Worm (Caenorhabditis elegans) whole organism, young adult: ENCODE results near the gene C28G1.2.

ENCODE experiments used
- B0261.1 ChIP-seq: sonication (generic microtip); optimal IDR thresholded peaks from 2 replicates; lab custom pipeline; 2016; ENCODE audit warnings: mild to moderate bottlenecking, missing genetic modification characterization, moderate library complexity, missing compliant biosample characterization
- D2030.7 ChIP-seq: fragments of 200-800 bp; sonication (Bioruptor generic); IDR thresholded peaks from 2 replicates; pipeline ENCODE4 v1.3.6; 2022; ENCODE audit warnings: missing genetic modification reagents, missing genetic modification characterization, missing compliant biosample characterization
- F10E7.11 ChIP-seq: sonication (generic microtip); optimal IDR thresholded peaks from 2 replicates; lab custom pipeline; 2017; ENCODE audit warnings: mild to moderate bottlenecking, missing genetic modification characterization, moderate library complexity, missing compliant biosample characterization
- F22D6.2 ChIP-seq: sonication (generic microtip); optimal IDR thresholded peaks from 2 replicates; lab custom pipeline; 2016; ENCODE audit warnings: mild to moderate bottlenecking, missing genetic modification characterization, missing compliant biosample characterization
- T26A5.8 ChIP-seq: sonication (generic microtip); optimal IDR thresholded peaks from 2 replicates; lab custom pipeline; 2016; ENCODE audit warnings: missing genetic modification characterization, missing compliant biosample characterization
- Y53G8AR.9 ChIP-seq: fragments of 200-800 bp; sonication (Bioruptor generic); conservative IDR thresholded peaks from 2 replicates; pipeline ENCODE4 v1.3.6; 2022; ENCODE audit warnings: missing genetic modification reagents, missing genetic modification characterization, missing compliant biosample characterization
- Y56A3A.18 ChIP-seq: fragments of 200-800 bp; sonication (Bioruptor generic); IDR thresholded peaks from 2 replicates; pipeline ENCODE4 v1.3.6; 2022; ENCODE audit warnings: missing genetic modification reagents, missing genetic modification characterization, missing compliant biosample characterization
- akir-1 ChIP-seq: fragments of 200-800 bp; sonication (Bioruptor generic); optimal IDR thresholded peaks from 2 replicates; lab custom pipeline; 2018; ENCODE audit warnings: mild to moderate bottlenecking, missing genetic modification characterization, moderate library complexity, missing compliant biosample characterization
- atf-7 ChIP-seq: sonication (generic microtip); optimal IDR thresholded peaks from 2 replicates; lab custom pipeline; 2017; ENCODE audit warnings: mild to moderate bottlenecking, missing genetic modification characterization, missing compliant biosample characterization
- attf-3 ChIP-seq: fragments of 200-800 bp; sonication (Bioruptor generic); conservative IDR thresholded peaks from 2 replicates; pipeline ENCODE4 v1.3.6; 2022; ENCODE audit warnings: missing genetic modification reagents, missing genetic modification characterization, missing compliant biosample characterization
- bed-2 ChIP-seq: fragments of 200-800 bp; sonication (Bioruptor generic); IDR thresholded peaks from 2 replicates; pipeline ENCODE4 v1.3.6; 2022; ENCODE audit warnings: missing genetic modification reagents, missing genetic modification characterization, missing compliant biosample characterization
- cebp-2 ChIP-seq: fragments of 200-800 bp; sonication (Bioruptor generic); IDR thresholded peaks from 2 replicates; pipeline ENCODE4 v1.3.6; 2022; ENCODE audit warnings: missing genetic modification characterization, missing compliant biosample characterization
- ceh-100 ChIP-seq: fragments of 200-800 bp; sonication (Bioruptor generic); IDR thresholded peaks from 2 replicates; pipeline ENCODE4 v1.3.6; 2022; ENCODE audit warnings: missing genetic modification reagents, missing genetic modification characterization, missing compliant biosample characterization
- ceh-40 ChIP-seq: fragments of 200-800 bp; sonication (Bioruptor generic); IDR thresholded peaks from 2 replicates; pipeline ENCODE4 v1.3.6; 2022; ENCODE audit warnings: missing genetic modification characterization, missing compliant biosample characterization
- efl-1 ChIP-seq: fragments of 150-350 bp; optimal IDR thresholded peaks from 2 replicates; lab custom pipeline; 2014; ENCODE audit warnings: missing biosample characterization, missing genetic modification reagents, missing genetic modification characterization
- egl-18 ChIP-seq: fragments of 200-800 bp; sonication (Bioruptor generic); IDR thresholded peaks from 2 replicates; pipeline ENCODE4 v1.3.6; 2022; ENCODE audit warnings: missing genetic modification reagents, missing genetic modification characterization, missing compliant biosample characterization
- egl-44 ChIP-seq: fragments of 200-800 bp; sonication (Bioruptor generic); IDR thresholded peaks from 2 replicates; pipeline ENCODE4 v1.3.6; 2022; ENCODE audit warnings: missing genetic modification reagents, missing genetic modification characterization, missing compliant biosample characterization
- egrh-3 ChIP-seq: fragments of 200-800 bp; sonication (Bioruptor generic); IDR thresholded peaks from 2 replicates; pipeline ENCODE4 v1.3.6; 2022; ENCODE audit warnings: missing genetic modification reagents, missing genetic modification characterization, missing compliant biosample characterization
- him-1 ChIP-seq: sonication (generic microtip); optimal IDR thresholded peaks from 2 replicates; lab custom pipeline; 2016; ENCODE audit warnings: missing genotype, missing genetic modification reagents, missing genetic modification characterization, missing compliant biosample characterization
- hmg-1.2 ChIP-seq: fragments of 200-800 bp; sonication (Bioruptor generic); IDR thresholded peaks from 2 replicates; pipeline ENCODE4 v1.3.6; 2022; ENCODE audit warnings: missing genetic modification reagents, missing genetic modification characterization, missing compliant biosample characterization
- let-526 ChIP-seq: fragments of 200-800 bp; sonication (Bioruptor generic); IDR thresholded peaks from 2 replicates; pipeline ENCODE4 v1.3.6; 2022; ENCODE audit warnings: missing genetic modification reagents, missing genetic modification characterization, missing compliant biosample characterization
- madf-8 ChIP-seq: fragments of 200-800 bp; sonication (Bioruptor generic); conservative IDR thresholded peaks from 2 replicates; pipeline ENCODE4 v1.3.6; 2022; ENCODE audit warnings: missing genetic modification reagents, missing genetic modification characterization, missing compliant biosample characterization
- mxl-1 ChIP-seq: sonication (generic microtip); optimal IDR thresholded peaks from 2 replicates; lab custom pipeline; 2016; ENCODE audit warnings: missing genetic modification characterization, missing compliant biosample characterization
- nhr-120 ChIP-seq: fragments of 200-800 bp; sonication (Bioruptor generic); IDR thresholded peaks from 2 replicates; pipeline ENCODE4 v1.3.6; 2022; ENCODE audit warnings: missing genetic modification characterization, missing compliant biosample characterization
- nhr-27 ChIP-seq: fragments of 200-800 bp; sonication (Bioruptor generic); optimal IDR thresholded peaks from 2 replicates; lab custom pipeline; 2018; ENCODE audit warnings: mild to moderate bottlenecking, missing genetic modification characterization, moderate library complexity, missing compliant biosample characterization
- nhr-80 ChIP-seq: sonication (generic microtip); optimal IDR thresholded peaks from 2 replicates; lab custom pipeline; 2016; ENCODE audit warnings: missing genetic modification characterization, missing compliant biosample characterization
- pbrm-1 ChIP-seq: fragments of 200-800 bp; sonication (Bioruptor generic); IDR thresholded peaks from 2 replicates; pipeline ENCODE4 v1.3.6; 2022; ENCODE audit warnings: missing genetic modification reagents, missing genetic modification characterization, missing compliant biosample characterization
- rcor-1 ChIP-seq: fragments of 200-800 bp; sonication (Bioruptor generic); IDR thresholded peaks from 2 replicates; pipeline ENCODE4 v1.3.6; 2022; ENCODE audit warnings: missing genetic modification reagents, missing genetic modification characterization, missing compliant biosample characterization
- rpc-1 ChIP-seq, 2 experiments: fragments of 150-350 bp in 1 of 2; sonication (generic microtip) in 1 of 2; optimal IDR thresholded peaks; 2 replicates each; lab custom pipeline; 2014 to 2018; ENCODE audit warnings: missing biosample characterization in 1 of 2, missing genetic modification characterization in 1 of 2, missing genetic modification reagents in 1 of 2, missing genotype in 1 of 2
- sdz-38 ChIP-seq: sonication (generic microtip); optimal IDR thresholded peaks from 2 replicates; lab custom pipeline; 2016; ENCODE audit warnings: missing genotype, missing genetic modification characterization, missing compliant biosample characterization
- snpc-3.4 ChIP-seq: sonication (generic microtip); optimal IDR thresholded peaks from 2 replicates; lab custom pipeline; 2017; ENCODE audit warnings: missing genetic modification characterization, mild to moderate bottlenecking, missing compliant biosample characterization, antibody characterized with exemption, moderate library complexity, missing genotype, missing genetic modification reagents
- snpc-4 ChIP-seq, 5 experiments: fragments of 150-350 bp in 1 of 5; sonication (generic microtip) in 4 of 5; optimal IDR thresholded peaks; 2 replicates each; lab custom pipeline; 2014 to 2018; ENCODE audit warnings: missing genetic modification characterization in 5 of 5, missing biosample characterization in 3 of 5, antibody characterized with exemption in 2 of 5, mild to moderate bottlenecking in 2 of 5, missing compliant biosample characterization in 2 of 5, missing genotype in 2 of 5, moderate library complexity in 2 of 5, missing genetic modification reagents in 1 of 5
- somi-1 ChIP-seq: fragments of 200-800 bp; sonication (Bioruptor generic); optimal IDR thresholded peaks from 2 replicates; lab custom pipeline; 2018; ENCODE audit warnings: mild to moderate bottlenecking, missing genetic modification characterization, missing compliant biosample characterization
- tlf-1 ChIP-seq: fragments of 200-800 bp; sonication (Bioruptor generic); optimal IDR thresholded peaks from 2 replicates; lab custom pipeline; 2018; ENCODE audit warnings: mild to moderate bottlenecking, missing genetic modification characterization, missing compliant biosample characterization
- unc-62 ChIP-seq: fragments of 150-350 bp; optimal IDR thresholded peaks from 2 replicates; lab custom pipeline; 2014; ENCODE audit warnings: missing biosample characterization, missing genetic modification reagents, missing genetic modification characterization
- ztf-25 ChIP-seq: fragments of 200-800 bp; sonication (Bioruptor generic); IDR thresholded peaks from 2 replicates; pipeline ENCODE4 v1.3.6; 2022; ENCODE audit warnings: missing genetic modification reagents, missing genetic modification characterization, missing compliant biosample characterization
- ztf-26 ChIP-seq: sonication (generic microtip); optimal IDR thresholded peaks from 2 replicates; lab custom pipeline; 2017; ENCODE audit warnings: missing genetic modification characterization, missing compliant biosample characterization

Gene C28G1.2

DNA sequence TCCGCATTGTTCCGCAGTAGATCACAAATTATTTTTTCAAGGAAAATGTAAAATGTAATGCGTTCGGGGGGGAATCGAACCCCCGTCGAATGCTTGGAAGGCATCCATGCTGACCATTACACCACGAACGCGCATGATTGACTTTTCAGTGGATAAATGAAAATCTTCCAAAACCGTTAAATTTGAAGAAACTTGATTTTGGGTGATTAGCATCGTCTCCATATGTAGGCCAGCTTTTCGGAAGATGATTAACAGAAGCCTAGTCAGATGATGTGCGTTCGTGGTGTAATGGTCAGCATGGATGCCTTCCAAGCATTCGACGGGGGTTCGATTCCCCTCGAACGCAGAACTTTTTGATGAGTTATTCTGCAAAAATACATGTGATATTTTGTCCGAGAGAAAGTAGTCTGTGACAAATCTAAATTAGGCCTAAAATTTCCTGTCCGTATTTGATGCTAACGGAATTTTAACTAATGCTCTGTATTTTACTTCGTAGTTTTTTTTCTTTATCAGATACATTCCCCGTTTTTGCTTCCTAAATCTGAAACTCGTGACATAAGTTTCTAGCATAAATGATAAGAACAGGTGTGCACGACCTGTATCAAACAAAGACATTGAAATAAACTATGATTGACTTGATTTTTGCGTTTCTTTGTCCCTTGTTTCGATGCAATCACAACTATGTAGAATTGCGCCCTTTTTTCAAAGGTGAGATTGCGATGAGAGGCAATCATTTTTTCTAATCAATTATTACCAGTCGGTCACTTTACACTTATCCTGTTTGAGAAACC lies 10.8 kb downstream of the C28G1.2 start, which contains the start of gene C28G1.10 (continued):
- TF ChIP-seq egrh-3 (GFP tag; lab: Robert Waterston, UW) (no peak), pbrm-1 (GFP tag; lab: Robert Waterston, UW) (0 out of 2 replicates have a peak, but pooled peaks have one; percentile 38), snpc-4 (GFP tag; optimal IDR thresholded peaks at IDR 0.05; lab: Kevin White, UChicago) (peak; percentile 53), snpc-4 (tag; optimal IDR thresholded peaks at IDR 0.05; lab: Kevin White, UChicago) (peak in 1 of 4 experiments; percentile 61), hmg-1.2 (GFP tag; lab: Robert Waterston, UW) (peak; percentile 63), rcor-1 (GFP tag; lab: Robert Waterston, UW) (no peak), bed-2 (GFP tag; lab: Robert Waterston, UW) (no peak), B0261.1 (tag; lab: Kevin White, UChicago) (peak; percentile 76), snpc-3.4 (peak; percentile 49), nhr-80 (peak; percentile 61), efl-1 (no peak), F10E7.11 (no peak), him-1 (tag; lab: Kevin White, UChicago) (peak; percentile 43), egl-44 (GFP tag; lab: Robert Waterston, UW) (peak; percentile 62; the same call in 1 of the 2 replicates), nhr-27 (tag; lab: Kevin White, UChicago) (no peak), Y56A3A.18 (GFP tag; lab: Robert Waterston, UW) (peak; percentile 40), ztf-26 (no peak), mxl-1 (tag; lab: Kevin White, UChicago) (peak; percentile 36), rpc-1 (optimal IDR thresholded peaks at IDR 0.05; lab: Kevin White, UChicago) (peak; percentile 81), rpc-1 (tag; optimal IDR thresholded peaks at IDR 0.05; lab: Kevin White, UChicago) (peak; percentile 97), tlf-1 (GFP tag; lab: Kevin White, UChicago) (no peak), Y53G8AR.9 (GFP tag; lab: Robert Waterston, UW) (no peak; the same call in 1 of the 2 replicates), atf-7 (tag; lab: Kevin White, UChicago) (no peak), ceh-100 (GFP tag; lab: Robert Waterston, UW) (no peak), akir-1 (GFP tag; lab: Kevin White, UChicago) (no peak), D2030.7 (peak; percentile 75), F22D6.2 (tag; lab: Kevin White, UChicago) (no peak), unc-62 (GFP tag; lab: Kevin White, UChicago) (no peak), ztf-25 (GFP tag; lab: Robert Waterston, UW) (peak; percentile 80; the same call in 1 of the 2 replicates), cebp-2 (GFP tag; lab: Robert Waterston, UW) (no peak), somi-1 (GFP tag; lab: Kevin White, UChicago) (peak; percentile 6), nhr-120 (GFP tag; lab: Robert Waterston, UW) (0 out of 2 replicates have a peak, but pooled peaks have one; percentile 67), T26A5.8 (tag; lab: Kevin White, UChicago) (no peak), ceh-40 (GFP tag; lab: Robert Waterston, UW) (peak; percentile 49; the same call in 1 of the 2 replicates), let-526 (GFP tag; lab: Robert Waterston, UW) (no peak), sdz-38 (tag; lab: Kevin White, UChicago) (no peak), egl-18 (GFP tag; lab: Robert Waterston, UW) (no peak), attf-3 (GFP tag; lab: Robert Waterston, UW) (no peak)

DNA sequence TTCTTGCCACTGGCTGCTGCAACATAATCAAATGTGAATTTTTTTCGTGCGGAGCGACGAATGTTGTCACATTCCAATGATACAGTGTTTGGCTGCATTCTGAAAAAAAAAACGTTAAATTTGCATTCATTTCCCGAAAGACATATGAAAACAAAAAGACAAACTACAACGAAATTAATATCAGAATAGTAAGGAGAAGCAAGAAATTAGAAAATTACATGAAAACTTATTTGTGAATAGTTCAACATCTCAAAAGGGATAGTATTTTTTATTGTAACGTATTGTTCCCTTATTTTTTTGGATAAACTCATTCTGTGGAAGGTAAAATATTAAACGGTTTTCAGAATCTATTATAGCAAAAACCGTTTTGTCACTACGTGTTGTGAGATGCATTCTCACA lies 17.7 kb downstream of the C28G1.2 start, which contains the start of gene sprp-4:
Gene sprp-4 (minus strand): TSS at position 101 of the 400 bp plus-strand sequence.
- TF ChIP-seq madf-8 (GFP tag; lab: Robert Waterston, UW): no peak
